Worm (Caenorhabditis elegans): ENCODE results near the gene fipr-2.

DNA sequence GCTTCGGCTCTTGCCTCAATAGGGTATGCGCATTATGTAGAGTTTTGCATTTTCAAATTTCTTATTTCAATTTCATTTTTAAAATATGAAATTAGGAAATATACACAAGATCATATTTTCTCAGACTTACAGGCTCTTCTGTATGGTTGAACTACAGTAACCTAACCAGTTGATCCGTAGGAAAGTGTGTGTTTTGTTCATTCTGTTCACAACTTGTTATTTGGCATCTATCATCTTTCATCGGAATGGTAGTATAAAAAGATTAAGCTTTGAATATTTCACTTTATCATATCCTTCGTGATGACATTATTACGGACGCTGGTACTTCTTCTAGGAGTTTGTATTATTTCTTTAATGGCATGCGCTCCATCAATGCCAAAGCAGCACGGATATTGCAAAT is 40.8 kb downstream of the fipr-2 start, which contains the start of gene K01D12.10:
- TF ChIP-seq nhr-11 (tag; optimal IDR thresholded peaks at IDR 0.05) (no peak), elt-3 (tag; optimal IDR thresholded peaks at IDR 0.05) (no peak), ama-1 (optimal IDR thresholded peaks at IDR 0.05) (no peak), daf-12 (tag; optimal IDR thresholded peaks at IDR 0.05) (no peak), nhr-28 (tag; optimal IDR thresholded peaks at IDR 0.05) (no peak), skn-1 (tag; optimal IDR thresholded peaks at IDR 0.05) (no peak)
